Worm (Caenorhabditis elegans): ENCODE results near the gene tftc-1.
A peak's percentile ranks its signal among the peaks of the same experiment; 100 is the strongest.

DNA sequence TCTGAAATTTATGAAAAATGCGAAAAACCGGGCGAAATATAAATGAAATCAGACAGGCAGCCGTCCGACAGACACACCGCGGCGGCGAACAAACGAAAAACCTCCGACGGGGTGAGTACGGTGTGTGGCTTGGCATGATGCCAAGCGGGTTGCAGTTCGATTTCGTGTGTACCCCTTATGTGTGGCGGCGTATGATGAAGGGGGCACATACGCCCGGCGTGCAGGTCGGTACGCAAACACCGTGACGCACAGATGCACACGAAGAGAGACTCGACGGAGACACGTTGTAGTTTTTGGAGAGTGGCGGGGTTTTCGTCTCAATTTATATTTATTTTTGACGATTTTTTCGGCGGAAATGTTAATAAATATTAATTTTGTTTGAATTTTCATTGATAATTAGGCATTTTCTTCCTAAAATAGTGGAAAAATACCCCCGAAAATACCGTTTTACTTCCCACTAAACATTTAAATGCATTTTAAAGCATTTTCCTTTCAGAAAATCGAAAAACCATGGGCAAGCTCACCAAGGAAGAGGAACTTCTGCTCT is 40.0 kb downstream of the tftc-1 start, which contains the start of gene trap-3:
- TF ChIP-seq med-1 (GFP tag; optimal IDR thresholded peaks at IDR 0.05; ENCODE audit: insufficient read depth) (no peak), flt-1 (GFP tag; IDR thresholded peaks at IDR 0.05) (peak; percentile 86), klf-2 (GFP tag; conservative IDR thresholded peaks at IDR 0.05) (no peak), ref-1 (GFP tag; conservative IDR thresholded peaks at IDR 0.05) (no peak), T22C8.4 (GFP tag; IDR thresholded peaks at IDR 0.05) (no peak)

All from whole organism, midembryonic.